Worm (Caenorhabditis elegans): ENCODE results near the gene Y81G3A.4.
"Not testable (repeated sequence)": the region's sequence is repeated elsewhere in the genome, so short reads cannot be mapped to it uniquely, and the experiment has no call there.

Y81G3A.4 gene

DNA sequence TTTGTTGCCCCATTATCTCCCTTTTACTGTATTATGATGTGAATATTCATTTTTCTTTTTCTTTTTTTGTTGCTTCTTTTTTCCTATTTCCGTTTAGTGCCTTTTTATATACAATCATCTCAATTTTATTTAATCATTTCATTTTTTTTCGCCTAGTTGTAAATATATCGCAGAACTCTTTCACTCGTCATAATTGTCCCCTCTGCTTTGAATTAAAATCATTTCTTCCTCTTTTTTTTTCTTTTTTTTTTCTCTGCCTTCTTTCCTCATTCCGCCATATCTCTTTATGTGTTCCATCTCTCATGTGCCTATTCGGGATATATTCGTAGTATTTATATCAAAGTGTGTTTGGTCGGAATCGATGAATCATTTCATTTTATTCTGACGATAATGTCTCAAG, at the start of gene Y81G3A.4:
Y81G3A.4 (plus strand) TSS at position 301 of the 400 bp plus-strand sequence.
- TF ChIP-seq ceh-31 (tag; optimal IDR thresholded peaks at IDR 0.05) (no peak), ets-4 (tag; optimal IDR thresholded peaks at IDR 0.05) (no peak), unc-3 (GFP tag; conservative IDR thresholded peaks at IDR 0.05) (no peak), unc-3 (tag; optimal IDR thresholded peaks at IDR 0.05) (no peak), rnt-1 (tag; optimal IDR thresholded peaks at IDR 0.05) (no peak), C08G9.2 (tag; optimal IDR thresholded peaks at IDR 0.05) (no peak), ceh-2 (tag; optimal IDR thresholded peaks at IDR 0.05) (no peak), hlh-6 (tag; optimal IDR thresholded peaks at IDR 0.05) (no peak), pha-4 (tag; optimal IDR thresholded peaks at IDR 0.05) (no peak), ceh-22 (tag; optimal IDR thresholded peaks at IDR 0.05) (no peak), K02D7.2 (tag; optimal IDR thresholded peaks at IDR 0.05) (no peak), ceh-34 (tag; optimal IDR thresholded peaks at IDR 0.05) (no peak), pat-9 (tag; optimal IDR thresholded peaks at IDR 0.05) (no peak), sox-4 (tag; optimal IDR thresholded peaks at IDR 0.05) (no peak), ceh-48 (tag; optimal IDR thresholded peaks at IDR 0.05) (no peak), hlh-15 (tag; optimal IDR thresholded peaks at IDR 0.05) (no peak), dve-1 (tag; optimal IDR thresholded peaks at IDR 0.05) (no peak), hlh-13 (GFP tag; optimal IDR thresholded peaks at IDR 0.05) (no peak), gmeb-2 (tag; optimal IDR thresholded peaks at IDR 0.05) (no peak), unc-86 (tag; optimal IDR thresholded peaks at IDR 0.05) (no peak), nfya-1 (tag; optimal IDR thresholded peaks at IDR 0.05) (no peak)

ce11 chrII:13043433-13044054, 47.7 kb upstream of the Y81G3A.4 start, which contains the start of gene puf-6:
TSS of gene puf-6 (minus strand) at chrII:13043445.
- TF ChIP-seq F13H6.1 (tag; optimal IDR thresholded peaks at IDR 0.05); fkh-10 (GFP tag; optimal IDR thresholded peaks at IDR 0.05); C38D4.7 (GFP tag; optimal IDR thresholded peaks at IDR 0.05): not testable (repeated sequence)

DNA sequence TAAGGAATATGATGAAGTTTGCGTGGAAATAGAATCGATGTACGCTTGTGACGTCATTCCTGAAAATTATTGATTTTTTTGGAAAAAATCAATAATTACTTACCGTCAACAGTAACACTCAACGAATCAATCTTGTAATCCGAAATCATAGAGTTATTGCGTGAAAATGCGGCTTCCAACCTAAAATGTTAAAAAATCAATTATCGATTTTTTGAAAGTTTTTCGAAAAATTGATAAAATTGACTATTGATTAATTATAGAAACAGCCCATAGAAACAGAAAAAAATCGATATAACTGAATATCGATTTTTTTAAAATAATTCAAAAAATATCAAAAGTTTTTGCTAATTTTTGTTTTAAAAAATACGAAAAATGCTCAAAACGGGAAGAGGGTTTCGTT, 44.1 kb upstream of the Y81G3A.4 start, which contains the start of gene F42G4.7:
F42G4.7 (minus strand) TSS at position 185 of the 400 bp plus-strand sequence.
- TF ChIP-seq pqm-1 (tag; optimal IDR thresholded peaks at IDR 0.05); ama-1 (optimal IDR thresholded peaks at IDR 0.05); hlh-8 (tag; optimal IDR thresholded peaks at IDR 0.05): not testable (repeated sequence)

ce11 chrII:13047609-13048008, 43.6 kb upstream of the Y81G3A.4 start, which contains the start of gene F42G4.2:
TSS of gene F42G4.2 (plus strand) at chrII:13047909.
- TF ChIP-seq hlh-8, gmeb-2, ceh-34 (tag; optimal IDR thresholded peaks at IDR 0.05): not testable (repeated sequence)

DNA sequence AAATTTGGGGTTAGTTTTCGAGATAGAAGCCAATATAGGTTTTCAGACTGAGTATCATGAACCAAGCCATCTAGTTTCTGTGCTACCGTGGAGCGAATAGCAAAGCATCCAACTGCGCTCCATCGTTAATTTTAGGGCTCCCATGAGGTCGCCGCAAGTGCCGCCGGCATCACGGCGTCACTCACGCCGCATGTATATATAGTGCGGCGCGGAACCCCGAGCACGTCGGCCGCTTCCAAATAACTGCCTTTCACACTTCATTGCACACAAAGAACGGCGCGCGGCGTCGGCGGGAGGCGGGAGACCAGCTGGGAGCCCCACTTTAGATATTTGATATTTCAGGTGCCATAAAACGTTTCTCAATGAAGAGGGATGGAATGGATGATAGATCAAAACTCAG, 41.2 kb upstream of the Y81G3A.4 start:
- TF ChIP-seq rnt-1 (tag; optimal IDR thresholded peaks at IDR 0.05) (no peak), dmd-4 (tag; optimal IDR thresholded peaks at IDR 0.05; ENCODE audit: borderline replicate concordance) (no peak), ceh-22 (tag; optimal IDR thresholded peaks at IDR 0.05) (no peak), pat-9 (tag; optimal IDR thresholded peaks at IDR 0.05) (no peak), sox-2 (GFP tag; IDR thresholded peaks at IDR 0.05) (no peak), elt-2 (tag; optimal IDR thresholded peaks at IDR 0.05) (no peak), ceh-34 (tag; optimal IDR thresholded peaks at IDR 0.05) (no peak), pros-1 (tag; optimal IDR thresholded peaks at IDR 0.05) (no peak), tbx-7 (tag; optimal IDR thresholded peaks at IDR 0.05) (no peak), nhr-232 (tag; optimal IDR thresholded peaks at IDR 0.05) (no peak), ceh-30 (tag; optimal IDR thresholded peaks at IDR 0.05) (no peak)
